Worm (Caenorhabditis elegans) whole organism, L1 larva: ENCODE results near the gene mttu-1.
"Not testable (repeated sequence)": the region's sequence is repeated elsewhere in the genome, so short reads cannot be mapped to it uniquely, and the experiment has no call there.

Experiments used
- C16A3.4 ChIP-seq: fragments of 150-350 bp; optimal IDR thresholded peaks from 2 replicates; lab custom pipeline; 2014; ENCODE audit warnings: missing biosample characterization, missing genetic modification characterization
- ceh-8 ChIP-seq: fragments of 200-800 bp; sonication (Bioruptor generic); optimal IDR thresholded peaks from 2 replicates; lab custom pipeline; 2018; ENCODE audit warnings: mild to moderate bottlenecking, missing genetic modification characterization, moderate library complexity, missing compliant biosample characterization
- dsc-1 ChIP-seq: sonication (generic microtip); optimal IDR thresholded peaks from 2 replicates; lab custom pipeline; 2016; ENCODE audit warnings: mild to moderate bottlenecking, missing genetic modification characterization, missing compliant biosample characterization
- efl-1 ChIP-seq, 4 experiments: fragments of 150-350 bp; optimal IDR thresholded peaks in 3 of 4; peaks in 1 of 4; 1 replicate in 1 of 4; 2 replicates in 3 of 4; lab custom pipeline; 2014; ENCODE audit warnings: missing biosample characterization in 2 of 4, missing genetic modification characterization in 2 of 4, missing genetic modification reagents in 2 of 4
- elt-2 ChIP-seq: sonication (generic microtip); optimal IDR thresholded peaks from 2 replicates; lab custom pipeline; 2016; ENCODE audit warnings: missing genetic modification characterization, mild to moderate bottlenecking, inconsistent platforms, missing compliant biosample characterization, missing genetic modification reagents
- hlh-4 ChIP-seq: sonication (generic microtip); optimal IDR thresholded peaks from 2 replicates; lab custom pipeline; 2016; ENCODE audit warnings: mild to moderate bottlenecking, missing genetic modification characterization, missing compliant biosample characterization
- irx-1 ChIP-seq: sonication (generic microtip); optimal IDR thresholded peaks from 2 replicates; lab custom pipeline; 2016; ENCODE audit warnings: missing genetic modification characterization, missing compliant biosample characterization
- lin-13 ChIP-seq: fragments of 150-350 bp; optimal IDR thresholded peaks from 2 replicates; lab custom pipeline; 2014; ENCODE audit warnings: missing biosample characterization, missing genetic modification reagents, missing genetic modification characterization
- lin-35 ChIP-seq, 2 experiments: fragments of 150-350 bp; optimal IDR thresholded peaks; 2 replicates each; lab custom pipeline; 2014; ENCODE audit warnings: missing biosample characterization in 2 of 2, missing genetic modification characterization in 2 of 2, missing genetic modification reagents in 2 of 2
- pqm-1 ChIP-seq: sonication (generic microtip); optimal IDR thresholded peaks from 3 replicates; lab custom pipeline; 2017; ENCODE audit warnings: missing biosample characterization, missing genetic modification characterization
- tbx-2 ChIP-seq: sonication (generic microtip); optimal IDR thresholded peaks from 2 replicates; lab custom pipeline; 2016; ENCODE audit warnings: missing genetic modification characterization, missing compliant biosample characterization
- tlp-1 ChIP-seq: fragments of 150-350 bp; optimal IDR thresholded peaks from 2 replicates; lab custom pipeline; 2014; ENCODE audit warnings: missing biosample characterization, missing genetic modification characterization
- unc-62 ChIP-seq: fragments of 150-350 bp; optimal IDR thresholded peaks from 2 replicates; lab custom pipeline; 2014; ENCODE audit warnings: missing biosample characterization, missing genetic modification reagents, missing genetic modification characterization

Gene mttu-1

DNA sequence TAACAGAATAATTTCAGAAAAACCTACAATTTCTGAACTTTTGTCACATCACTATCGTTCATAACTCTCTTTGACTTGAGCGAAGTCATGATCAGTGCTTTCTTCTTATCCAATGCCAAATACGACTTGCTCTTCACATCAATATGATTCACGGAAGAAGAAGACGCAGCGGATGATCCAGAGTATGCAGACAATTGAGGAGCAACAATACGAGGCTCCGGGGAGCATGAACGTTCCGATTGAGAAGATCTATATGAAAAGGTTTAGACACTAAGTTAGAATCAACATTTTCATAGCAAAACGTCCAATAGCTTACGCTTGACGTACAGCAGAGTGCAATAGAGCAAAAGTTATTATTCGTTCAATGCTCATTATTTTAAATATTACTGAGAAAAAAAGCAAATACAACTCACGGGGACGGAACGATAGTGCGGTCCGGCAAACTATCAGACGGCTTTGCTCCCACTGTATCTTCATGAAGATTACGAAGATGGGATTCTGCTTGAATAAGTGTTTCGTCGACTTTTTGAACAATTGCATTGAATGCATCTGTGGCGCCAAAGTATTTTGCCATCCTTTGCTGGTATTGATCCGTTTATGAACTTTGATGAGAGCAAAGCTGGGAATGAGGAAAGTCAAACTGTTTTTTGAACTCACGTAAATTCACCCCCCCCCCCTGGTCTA, 36.0 kb downstream of the mttu-1 start, which contains the start of gene C05C12.5:
Gene C05C12.5 (minus strand): TSS at position 642 of the 684 bp plus-strand sequence.
- TF ChIP-seq unc-62 (GFP tag; lab: Kevin White, UChicago) (no peak), dsc-1 (tag; lab: Kevin White, UChicago) (no peak), efl-1 (optimal IDR thresholded peaks at IDR 0.05; lab: Kevin White, UChicago) (no peak), efl-1 (GFP tag; optimal IDR thresholded peaks at IDR 0.05 in 1 of 2; lab: Kevin White, UChicago) (peak in 1 of 2 experiments; percentile 72)
- TF ChIP-seq, all 84 proteins: peak for 1

DNA sequence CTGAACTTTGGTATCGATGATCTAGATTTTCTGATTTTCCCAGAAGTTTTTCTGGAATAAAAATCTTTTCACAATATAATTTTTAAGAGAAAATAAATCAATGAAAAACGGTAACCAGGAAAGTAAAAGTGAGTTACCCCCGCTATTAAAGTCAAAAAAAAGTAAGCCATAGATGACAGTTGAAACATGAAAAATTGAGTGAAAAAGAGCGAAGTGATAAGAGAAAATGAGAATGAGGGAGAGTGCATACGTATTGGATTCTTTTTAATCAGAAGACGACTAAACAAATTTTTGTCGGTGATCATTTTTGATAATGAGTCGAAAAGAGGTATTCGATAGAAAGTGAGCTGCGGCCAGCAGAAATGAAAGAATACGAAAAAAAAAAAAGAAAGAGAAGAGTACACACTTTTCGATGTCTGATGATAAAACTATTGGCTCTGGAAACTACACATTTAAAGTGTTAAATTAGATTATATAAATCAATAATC, 37.2 kb downstream of the mttu-1 start, which contains the start of gene gtl-1:
Gene gtl-1 (minus strand): TSS at position 51 of the 488 bp plus-strand sequence.
- TF ChIP-seq efl-1 (optimal IDR thresholded peaks at IDR 0.05; lab: Kevin White, UChicago) (no peak), efl-1 (GFP tag; optimal IDR thresholded peaks at IDR 0.05 in 1 of 2; lab: Kevin White, UChicago) (peak in 1 of 2 experiments; percentile 49), elt-2 (tag; lab: Kevin White, UChicago) (peak; percentile 52), tbx-2 (tag; lab: Kevin White, UChicago) (no peak)

DNA sequence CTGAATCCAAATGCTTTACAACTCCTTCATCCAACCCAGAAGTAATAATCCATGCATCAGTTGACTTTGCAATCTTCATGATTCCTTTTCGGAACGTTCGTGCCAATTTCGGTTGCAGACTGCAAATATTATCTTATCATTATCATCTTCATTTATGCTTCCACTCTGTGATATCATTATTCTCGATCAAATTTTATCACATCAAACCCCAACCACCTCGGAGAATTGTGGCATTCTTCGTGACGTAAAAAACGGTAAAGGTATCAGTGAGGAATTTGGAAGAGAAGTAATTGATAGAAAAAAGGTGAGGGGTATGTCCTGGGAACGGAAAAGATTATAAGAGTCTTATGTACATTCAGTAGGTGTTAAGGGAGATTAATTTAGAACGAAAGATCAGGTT, 39.2 kb downstream of the mttu-1 start:
- no peak for TF ChIP-seq hlh-4 (tag; lab: Kevin White, UChicago)
- peak; percentile 7 for TF ChIP-seq tlp-1 (tag; lab: Kevin White, UChicago)
- no peak for TF ChIP-seq irx-1
- no peak for TF ChIP-seq ceh-8
- peak; percentile 66 for TF ChIP-seq elt-2 (tag; lab: Kevin White, UChicago)
- TF ChIP-seq lin-35 (GFP tag; optimal IDR thresholded peaks at IDR 0.05; lab: Kevin White, UChicago), result no peak
- peak; percentile 73 for TF ChIP-seq pqm-1 (tag; lab: Kevin White, UChicago)

DNA sequence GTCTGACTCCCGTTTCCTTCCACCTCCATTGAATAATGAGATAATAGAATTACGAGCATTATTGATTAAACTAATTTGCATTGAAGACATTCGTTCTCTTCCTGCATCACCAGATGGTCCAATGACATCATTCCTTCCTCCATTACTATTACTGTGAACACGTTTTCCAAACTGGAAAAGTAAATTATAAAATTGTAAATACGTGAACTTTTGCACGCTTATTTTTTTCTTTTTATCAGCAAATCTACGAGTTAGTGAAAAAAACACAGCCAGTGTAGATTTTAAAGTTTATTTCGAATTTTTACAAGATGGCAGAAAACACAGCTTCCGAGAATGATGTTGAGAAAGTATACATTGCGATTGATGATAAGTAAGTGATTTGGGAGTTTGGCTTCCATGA, 43.0 kb downstream of the mttu-1 start, which contains the start of gene C05C12.1:
Gene C05C12.1 (plus strand): TSS at position 301 of the 400 bp plus-strand sequence.
- not testable (repeated sequence) for TF ChIP-seq efl-1 (optimal IDR thresholded peaks at IDR 0.05; lab: Kevin White, UChicago)
- peak in 1 of 2 experiments; percentile 8 for TF ChIP-seq efl-1 (GFP tag; optimal IDR thresholded peaks at IDR 0.05 in 1 of 2; lab: Kevin White, UChicago)

DNA sequence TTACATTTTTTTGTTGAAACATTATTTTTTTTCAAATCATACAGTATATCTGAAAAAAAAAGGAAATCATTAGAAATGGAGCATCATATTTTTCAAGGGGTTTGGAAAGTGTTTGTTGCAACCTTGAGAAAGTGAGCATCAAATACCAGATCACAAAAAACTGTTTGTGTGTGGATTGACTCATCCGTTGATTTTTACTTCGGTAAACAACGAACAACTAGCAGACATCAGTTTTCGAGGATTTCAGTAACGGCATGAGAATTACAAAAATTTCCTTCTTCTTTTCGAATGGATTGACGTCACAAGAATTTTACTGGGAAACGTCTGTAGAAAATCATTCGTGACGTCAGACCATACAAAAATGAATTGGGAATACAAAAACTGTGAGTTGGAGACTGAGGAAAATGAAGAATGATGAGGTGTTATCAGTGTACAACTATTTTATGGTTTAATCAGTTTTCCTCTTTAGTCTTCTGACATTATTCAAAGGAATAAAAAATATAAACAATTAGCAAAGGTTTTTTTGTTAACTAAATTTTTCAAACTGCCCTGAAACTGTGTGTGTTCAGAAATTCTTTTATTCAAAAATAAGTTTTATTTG, 48.6 kb downstream of the mttu-1 start, which contains the start of gene C05C12.4:
Gene C05C12.4 (minus strand): TSS at position 51 of the 601 bp plus-strand sequence.
- TF ChIP-seq efl-1 (optimal IDR thresholded peaks at IDR 0.05; lab: Kevin White, UChicago) (no peak), efl-1 (GFP tag; optimal IDR thresholded peaks at IDR 0.05 in 1 of 2; lab: Kevin White, UChicago) (peak in 1 of 2 experiments; percentile 14), elt-2 (tag; lab: Kevin White, UChicago) (peak; percentile 18), lin-13 (GFP tag; lab: Kevin White, UChicago) (no peak)

DNA sequence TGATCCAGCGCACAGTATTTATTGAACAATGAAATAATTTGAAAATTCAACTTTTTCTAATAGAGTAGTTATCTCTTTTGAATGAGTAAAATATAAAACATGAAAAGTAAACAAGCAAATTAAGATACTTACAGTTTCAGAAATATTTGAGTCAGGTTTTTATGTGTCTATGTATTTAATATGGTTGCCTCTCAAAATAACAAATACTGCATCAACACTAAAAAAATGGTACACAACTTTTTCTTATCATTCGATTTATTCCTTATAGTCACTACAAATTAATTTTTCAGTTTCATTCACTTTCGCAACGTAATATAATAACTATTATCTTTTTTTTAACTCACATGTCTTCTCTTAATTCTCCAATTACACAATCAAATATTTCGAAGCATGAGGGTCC, 49.3 kb downstream of the mttu-1 start:
- no peak for TF ChIP-seq irx-1
- peak; percentile 26 for TF ChIP-seq C16A3.4 (tag; lab: Kevin White, UChicago)
- TF ChIP-seq lin-13 (GFP tag; lab: Kevin White, UChicago), result no peak
